Fruit fly (Drosophila melanogaster): ENCODE results near the gene ome.
A peak's percentile ranks its signal among the peaks of the same experiment; 100 is the strongest.

ome gene

DNA sequence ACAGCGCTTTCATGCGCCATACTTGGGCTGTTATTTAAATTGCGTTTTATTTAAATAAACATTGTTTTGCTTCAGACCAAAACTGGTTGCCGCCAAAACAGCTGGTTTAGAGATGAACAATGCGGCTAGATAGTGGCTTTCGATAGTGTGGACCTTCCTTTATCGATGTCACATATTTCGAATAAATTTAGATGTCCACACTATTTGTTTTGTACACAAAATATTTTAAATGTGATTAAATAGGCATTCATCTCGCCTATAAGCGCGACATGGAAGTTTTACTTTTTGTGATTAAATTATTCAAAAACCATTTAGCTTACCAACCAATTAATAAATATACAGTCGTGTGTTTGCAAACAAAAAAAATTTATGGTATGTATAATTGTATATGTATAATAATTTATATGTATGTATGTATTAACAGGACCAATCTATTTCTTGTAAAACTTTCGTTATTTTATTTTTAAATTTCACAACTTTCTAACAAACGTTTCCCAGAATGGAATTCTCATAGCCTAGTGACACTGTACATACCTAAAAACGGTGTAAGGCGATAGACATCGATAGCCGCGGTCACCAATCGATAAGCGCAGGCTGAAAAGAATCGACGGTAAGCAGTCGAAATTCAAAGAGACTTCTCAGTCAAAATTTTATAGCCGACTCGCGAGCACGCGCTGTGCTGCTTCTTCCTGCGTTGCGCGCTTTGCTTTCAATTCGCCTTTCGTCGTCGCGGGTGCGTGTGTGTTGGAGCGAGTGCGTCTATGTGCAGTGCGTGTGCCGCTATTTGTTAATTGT, 40.5 kb upstream of the ome start, which contains the start of the genes RecQ5 and dlp (continued):
- TF ChIP-seq CG13296 (GFP tag; optimal IDR thresholded peaks at IDR 0.05) (peak; percentile 65), lilli (GFP tag; optimal IDR thresholded peaks at IDR 0.05) (peak; percentile 77), CG5180 (GFP tag; optimal IDR thresholded peaks at IDR 0.05) (peak; percentile 48), CG12219 (GFP tag; optimal IDR thresholded peaks at IDR 0.05) (peak; percentile 32), mld (GFP tag; IDR thresholded peaks at IDR 0.05; ENCODE audit: partially characterized antibody) (peak; percentile 96), knrl (GFP tag; IDR thresholded peaks at IDR 0.05; ENCODE audit: partially characterized antibody) (peak; percentile 82), CG3163 (GFP tag; optimal IDR thresholded peaks at IDR 0.05) (peak; percentile 50), sim (GFP tag; IDR thresholded peaks at IDR 0.05) (no peak), Sox102F (GFP tag; optimal IDR thresholded peaks at IDR 0.05) (peak; percentile 72), CG12299 (tag; optimal IDR thresholded peaks at IDR 0.05) (no peak), TFAM (GFP tag; optimal IDR thresholded peaks at IDR 0.05) (no peak), CG17385 (GFP tag; optimal IDR thresholded peaks at IDR 0.05) (peak; percentile 71), CG12071 (GFP tag; optimal IDR thresholded peaks at IDR 0.05) (peak; percentile 48), dan (GFP tag; IDR thresholded peaks at IDR 0.05) (no peak), CG9215 (GFP tag; IDR thresholded peaks at IDR 0.05) (no peak), CG4820 (GFP tag; optimal IDR thresholded peaks at IDR 0.05) (peak; percentile 78), CG14014 (GFP tag; IDR thresholded peaks at IDR 0.05) (peak; percentile 75), CG10147 (GFP tag; optimal IDR thresholded peaks at IDR 0.05) (peak; percentile 69), Dad (GFP tag; optimal IDR thresholded peaks at IDR 0.05) (peak; percentile 25), Awh (GFP tag; IDR thresholded peaks at IDR 0.05) (0 out of 2 replicates have a peak, but pooled peaks have one; percentile 24), cas (GFP tag; IDR thresholded peaks at IDR 0.05) (peak; percentile 78), CG1603 (tag; optimal IDR thresholded peaks at IDR 0.05) (peak; percentile 42), maf-S (GFP tag; optimal IDR thresholded peaks at IDR 0.05) (peak; percentile 49), CG4328 (GFP tag; optimal IDR thresholded peaks at IDR 0.05) (peak; percentile 37), ap (GFP tag; IDR thresholded peaks at IDR 0.05) (peak; percentile 64), CG14710 (tag; optimal IDR thresholded peaks at IDR 0.05) (peak; percentile 89), ewg (GFP tag; optimal IDR thresholded peaks at IDR 0.05) (peak; percentile 60), mam (GFP tag; optimal IDR thresholded peaks at IDR 0.05) (peak; percentile 75), Sry-δ (GFP tag; optimal IDR thresholded peaks at IDR 0.05) (peak; percentile 89), pita (GFP tag; optimal IDR thresholded peaks at IDR 0.05) (no peak), sima (GFP tag; optimal IDR thresholded peaks at IDR 0.05) (no peak), ash1 (GFP tag; optimal IDR thresholded peaks at IDR 0.05) (peak; percentile 83), ac (GFP tag; optimal IDR thresholded peaks at IDR 0.05) (no peak), CG10543 (GFP tag; optimal IDR thresholded peaks at IDR 0.05) (peak; percentile 86), jigr1 (GFP tag; IDR thresholded peaks at IDR 0.05) (no peak), ATbp (GFP tag; optimal IDR thresholded peaks at IDR 0.05) (peak; percentile 25), Xrp1 (GFP tag; IDR thresholded peaks at IDR 0.05) (peak; percentile 67), sqz (GFP tag; optimal IDR thresholded peaks at IDR 0.05) (peak; percentile 42), tin (GFP tag; optimal IDR thresholded peaks at IDR 0.05) (peak; percentile 81), trh (GFP tag; optimal IDR thresholded peaks at IDR 0.05) (peak; percentile 65), dm (GFP tag; optimal IDR thresholded peaks at IDR 0.05) (peak; percentile 13), CG6272 (GFP tag; IDR thresholded peaks at IDR 0.05) (peak; percentile 17; the same call in 1 of the 2 replicates), tap (tag; optimal IDR thresholded peaks at IDR 0.05) (peak; percentile 60), otp (GFP tag; IDR thresholded peaks at IDR 0.05) (peak; percentile 63), CG16863 (GFP tag; optimal IDR thresholded peaks at IDR 0.05) (peak; percentile 67), Ets97D (GFP tag; optimal IDR thresholded peaks at IDR 0.05) (peak; percentile 31), CG8388 (GFP tag; optimal IDR thresholded peaks at IDR 0.05) (peak; percentile 74), fd64A (GFP tag; optimal IDR thresholded peaks at IDR 0.05) (no peak), fru (optimal IDR thresholded peaks at IDR 0.05) (no peak), Hmr (GFP tag; optimal IDR thresholded peaks at IDR 0.05) (peak; percentile 80)

Measured in whole organism, embryonic.